Fruit fly (Drosophila melanogaster) whole organism, embryonic: ENCODE measurements around the gene Lamtor3.

Experiments
- Ada2b ChIP-seq: fragments of 200-800 bp; sonication (Bioruptor generic); IDR thresholded peaks from 2 replicates; pipeline ENCODE4 v1.3.6; 2022; ENCODE audit warnings: missing biosample characterization, missing genetic modification characterization
- Aef1 ChIP-seq: fragments of 200-800 bp; sonication (Bioruptor generic); IDR thresholded peaks from 3 replicates; pipeline ENCODE4 v1.3.6; 2022; ENCODE audit warnings: missing biosample characterization, missing genetic modification characterization
- Asciz ChIP-seq: fragments of 200-800 bp; sonication (Bioruptor generic); optimal IDR thresholded peaks from 2 replicates; lab custom pipeline; 2017; ENCODE audit warnings: missing biosample characterization, mild to moderate bottlenecking, missing genetic modification characterization, missing genetic modification reagents
- C15 ChIP-seq: fragments of 200-800 bp; sonication (Bioruptor generic); IDR thresholded peaks from 3 replicates; pipeline ENCODE4 v1.3.6; 2022; ENCODE audit warnings: missing biosample characterization, missing genetic modification characterization
- CG12744 ChIP-seq: fragments of 200-800 bp; sonication (Bioruptor generic); optimal IDR thresholded peaks from 2 replicates; lab custom pipeline; 2016; ENCODE audit warnings: missing biosample characterization, missing genetic modification characterization
- CG13287 ChIP-seq: fragments of 200-800 bp; sonication (Bioruptor generic); IDR thresholded peaks from 2 replicates; pipeline ENCODE4 v1.3.6; 2022; ENCODE audit warnings: missing biosample characterization, missing genetic modification characterization; ENCODE audit not compliant: partially characterized antibody
- CG13894 ChIP-seq: fragments of 200-800 bp; sonication (Bioruptor generic); optimal IDR thresholded peaks from 3 replicates; lab custom pipeline; 2018; ENCODE audit warnings: missing biosample characterization, mild to moderate bottlenecking, missing genetic modification characterization, moderate library complexity
- CG14014 ChIP-seq: fragments of 200-800 bp; sonication (Bioruptor generic); IDR thresholded peaks from 2 replicates; pipeline ENCODE4 v1.3.6; 2022; ENCODE audit warnings: missing biosample characterization, missing genetic modification characterization
- CG1832 ChIP-seq: fragments of 200-800 bp; sonication (Bioruptor generic); optimal IDR thresholded peaks from 2 replicates; lab custom pipeline; 2017; ENCODE audit warnings: missing biosample characterization, mild to moderate bottlenecking, missing genetic modification characterization, inconsistent platforms
- CG18476 ChIP-seq: fragments of 200-800 bp; sonication (Bioruptor generic); optimal IDR thresholded peaks from 2 replicates; lab custom pipeline; 2016; ENCODE audit warnings: missing biosample characterization, mild to moderate bottlenecking, missing genetic modification characterization
- CG2116 ChIP-seq: fragments of 200-800 bp; sonication (Bioruptor generic); optimal IDR thresholded peaks from 3 replicates; lab custom pipeline; 2018; ENCODE audit warnings: missing biosample characterization, mild to moderate bottlenecking, missing genetic modification characterization
- CG3163 ChIP-seq: fragments of 200-800 bp; sonication (Bioruptor generic); optimal IDR thresholded peaks from 3 replicates; lab custom pipeline; 2016; ENCODE audit warnings: missing biosample characterization, missing genetic modification characterization
- CG33213 ChIP-seq: fragments of 200-800 bp; sonication (Bioruptor generic); optimal IDR thresholded peaks from 3 replicates; lab custom pipeline; 2016; ENCODE audit warnings: missing biosample characterization, missing genetic modification characterization
- CG3838 ChIP-seq: fragments of 200-800 bp; sonication (Bioruptor generic); optimal IDR thresholded peaks from 3 replicates; lab custom pipeline; 2016; ENCODE audit warnings: missing biosample characterization, missing genetic modification characterization
- CG5245 ChIP-seq: fragments of 200-800 bp; sonication (Bioruptor generic); optimal IDR thresholded peaks from 3 replicates; lab custom pipeline; 2016; ENCODE audit warnings: missing biosample characterization, missing genetic modification characterization
- CG6272 ChIP-seq: fragments of 200-800 bp; sonication (Bioruptor generic); IDR thresholded peaks from 2 replicates; pipeline ENCODE4 v1.3.6; 2022; ENCODE audit warnings: missing biosample characterization, missing genetic modification characterization
- CG6689 ChIP-seq: fragments of 200-800 bp; sonication (Bioruptor generic); IDR thresholded peaks from 2 replicates; pipeline ENCODE4 v1.3.6; 2022; ENCODE audit warnings: missing biosample characterization, missing genetic modification characterization
- CG8765 ChIP-seq: fragments of 200-800 bp; sonication (Bioruptor generic); IDR thresholded peaks from 2 replicates; pipeline ENCODE4 v1.3.6; 2022; ENCODE audit warnings: missing biosample characterization, missing genetic modification characterization
- Camta ChIP-seq: fragments of 200-800 bp; sonication (Bioruptor generic); optimal IDR thresholded peaks from 2 replicates; lab custom pipeline; 2016; ENCODE audit warnings: missing biosample characterization, missing genetic modification characterization
- CkIIα-i1 ChIP-seq: fragments of 200-800 bp; sonication (Bioruptor generic); IDR thresholded peaks from 2 replicates; pipeline ENCODE4 v1.3.6; 2022; ENCODE audit warnings: missing biosample characterization, missing genetic modification characterization
- Deaf1 ChIP-seq: fragments of 200-800 bp; optimal IDR thresholded peaks from 3 replicates; lab custom pipeline; 2019; ENCODE audit warnings: missing biosample characterization, mild to moderate bottlenecking, missing genetic modification characterization, moderate library complexity
- Doc3 ChIP-seq: fragments of 200-800 bp; sonication (Bioruptor generic); IDR thresholded peaks from 3 replicates; pipeline ENCODE4 v1.3.6; 2022; ENCODE audit warnings: missing biosample characterization, missing genetic modification characterization; ENCODE audit not compliant: partially characterized antibody
- Poxn ChIP-seq: fragments of 200-800 bp; sonication (Bioruptor generic); IDR thresholded peaks from 2 replicates; pipeline ENCODE4 v1.3.6; 2022; ENCODE audit warnings: missing biosample characterization, missing genetic modification characterization
- Sox102F ChIP-seq: fragments of 200-800 bp; sonication (Bioruptor generic); optimal IDR thresholded peaks from 2 replicates; lab custom pipeline; 2018; ENCODE audit warnings: missing biosample characterization, mild to moderate bottlenecking, missing genetic modification characterization, moderate library complexity
- Stat92E ChIP-seq, 3 experiments: fragments of >200 bp in 2 of 3; fragments of 200-800 bp in 1 of 3; sonication (Bioruptor generic) in 1 of 3; optimal IDR thresholded peaks; 2 replicates each; lab custom pipeline; 2017 to 2019; ENCODE audit warnings: missing biosample characterization in 3 of 3, missing genetic modification characterization in 3 of 3, mild to moderate bottlenecking in 1 of 3, moderate library complexity in 1 of 3
- Trl ChIP-seq, 3 experiments: fragments of >200 bp in 2 of 3; fragments of 200-800 bp in 1 of 3; sonication (Bioruptor generic) in 1 of 3; optimal IDR thresholded peaks; 2 replicates in 1 of 3; 3 replicates in 2 of 3; lab custom pipeline; 2016 to 2017; ENCODE audit warnings: missing biosample characterization in 1 of 3, missing genetic modification characterization in 1 of 3
- chn ChIP-seq: fragments of 200-800 bp; sonication (Bioruptor generic); optimal IDR thresholded peaks from 2 replicates; lab custom pipeline; 2016; ENCODE audit warnings: missing biosample characterization, missing genetic modification characterization
- ci ChIP-seq: fragments of 200-800 bp; sonication (Bioruptor generic); IDR thresholded peaks from 3 replicates; pipeline ENCODE4 v1.3.6; 2022; ENCODE audit warnings: missing biosample characterization, missing genetic modification characterization
- corto ChIP-seq: fragments of 200-800 bp; sonication (Bioruptor generic); optimal IDR thresholded peaks from 2 replicates; lab custom pipeline; 2016; ENCODE audit warnings: missing biosample characterization, mild to moderate bottlenecking, missing genetic modification characterization, moderate library complexity
- danr ChIP-seq: fragments of 200-800 bp; sonication (Bioruptor generic); IDR thresholded peaks from 2 replicates; pipeline ENCODE4 v1.3.6; 2022; ENCODE audit warnings: missing biosample characterization, missing genetic modification characterization
- dimm ChIP-seq: fragments of 200-800 bp; sonication (Bioruptor generic); IDR thresholded peaks from 2 replicates; pipeline ENCODE4 v1.3.6; 2022; ENCODE audit warnings: missing biosample characterization, missing genetic modification characterization
- gce ChIP-seq: fragments of 200-800 bp; sonication (Bioruptor generic); IDR thresholded peaks from 3 replicates; pipeline ENCODE4 v1.3.6; 2022; ENCODE audit warnings: missing biosample characterization, missing genetic modification characterization
- hb ChIP-seq: fragments of 200-800 bp; sonication (Bioruptor generic); IDR thresholded peaks from 3 replicates; pipeline ENCODE4 v1.3.6; 2022; ENCODE audit warnings: missing biosample characterization, missing genetic modification characterization; ENCODE audit not compliant: partially characterized antibody
- lbe ChIP-seq: fragments of 200-800 bp; sonication (Bioruptor generic); optimal IDR thresholded peaks from 2 replicates; lab custom pipeline; 2016; ENCODE audit warnings: missing biosample characterization, mild to moderate bottlenecking, missing genetic modification characterization
- lov ChIP-seq, 2 experiments: fragments of 200-800 bp in 1 of 2; fragments of >200 bp in 1 of 2; sonication (Bioruptor generic) in 1 of 2; IDR thresholded peaks in 1 of 2; optimal IDR thresholded peaks in 1 of 2; 2 replicates in 1 of 2; 3 replicates in 1 of 2; pipeline versions ENCODE4 v1.3.6 to Lab custom; 2017 to 2022; ENCODE audit warnings: missing biosample characterization in 1 of 2, missing genetic modification characterization in 1 of 2
- luna ChIP-seq: fragments of 200-800 bp; sonication (Bioruptor generic); optimal IDR thresholded peaks from 2 replicates; lab custom pipeline; 2016; ENCODE audit warnings: missing biosample characterization, missing genetic modification characterization
- nau ChIP-seq: fragments of 200-800 bp; sonication (Bioruptor generic); optimal IDR thresholded peaks from 3 replicates; lab custom pipeline; 2017; ENCODE audit warnings: missing biosample characterization, mild to moderate bottlenecking, missing genetic modification characterization, missing genetic modification reagents
- nerfin-1 ChIP-seq: fragments of 200-800 bp; sonication (Bioruptor generic); optimal IDR thresholded peaks from 3 replicates; lab custom pipeline; 2019; ENCODE audit warnings: missing biosample characterization, mild to moderate bottlenecking, missing genetic modification characterization, moderate library complexity
- phol ChIP-seq: fragments of 200-800 bp; sonication (Bioruptor generic); optimal IDR thresholded peaks from 3 replicates; lab custom pipeline; 2018; ENCODE audit warnings: missing biosample characterization, mild to moderate bottlenecking, missing genetic modification characterization, moderate library complexity
- psq ChIP-seq: fragments of 200-800 bp; sonication (Bioruptor generic); optimal IDR thresholded peaks from 2 replicates; lab custom pipeline; 2017; ENCODE audit warnings: missing biosample characterization, missing genetic modification characterization
- sisA ChIP-seq: fragments of 200-800 bp; sonication (Bioruptor generic); IDR thresholded peaks from 2 replicates; pipeline ENCODE4 v1.3.6; 2022; ENCODE audit warnings: missing biosample characterization, missing genetic modification characterization
- slp2 ChIP-seq: fragments of 200-800 bp; sonication (Bioruptor generic); optimal IDR thresholded peaks from 2 replicates; lab custom pipeline; 2016; ENCODE audit warnings: missing biosample characterization, missing genetic modification characterization
- sna ChIP-seq: fragments of 200-800 bp; sonication (Bioruptor generic); IDR thresholded peaks from 2 replicates; pipeline ENCODE4 v1.3.6; 2022; ENCODE audit warnings: missing biosample characterization, missing genetic modification characterization; ENCODE audit not compliant: partially characterized antibody
- sqz ChIP-seq: fragments of 200-800 bp; sonication (Bioruptor generic); optimal IDR thresholded peaks from 3 replicates; lab custom pipeline; 2018; ENCODE audit warnings: missing biosample characterization, mild to moderate bottlenecking, missing genetic modification characterization
- sug ChIP-seq: fragments of 200-800 bp; optimal IDR thresholded peaks from 2 replicates; lab custom pipeline; 2019; ENCODE audit warnings: missing biosample characterization, mild to moderate bottlenecking, missing genetic modification characterization, moderate library complexity
- tio ChIP-seq: fragments of 200-800 bp; sonication (Bioruptor generic); optimal IDR thresholded peaks from 2 replicates; lab custom pipeline; 2017; ENCODE audit warnings: missing biosample characterization, missing genetic modification characterization, inconsistent platforms
- tup ChIP-seq: fragments of 200-800 bp; sonication (Bioruptor generic); optimal IDR thresholded peaks from 2 replicates; lab custom pipeline; 2016; ENCODE audit warnings: missing biosample characterization, mild to moderate bottlenecking, missing genetic modification characterization, moderate library complexity
- zfh1 ChIP-seq: fragments of 200-800 bp; sonication (Bioruptor generic); IDR thresholded peaks from 3 replicates; pipeline ENCODE4 v1.3.6; 2022; ENCODE audit warnings: missing biosample characterization, missing genetic modification characterization

Lamtor3 gene

dm6 chr2L:17450505-17451415, 30.3 kb upstream of the Lamtor3 start (continued):
- TF ChIP-seq lov (optimal IDR thresholded peaks at IDR 0.05; lab: Kevin White, UChicago) (no peak), lov (GFP tag; IDR thresholded peaks at IDR 0.05; lab: Robert Waterston, UW) (no peak), CG2116 (GFP tag; lab: Kevin White, UChicago) (no peak), slp2 (peak; percentile 5), Poxn (GFP tag; lab: Robert Waterston, UW) (no peak), nau (GFP tag; lab: Kevin White, UChicago) (peak; percentile 60), CG1832 (GFP tag; lab: Kevin White, UChicago) (no peak), CG5245 (GFP tag; lab: Kevin White, UChicago) (no peak), ci (GFP tag; lab: Robert Waterston, UW) (peak; percentile 60; the same call in 1 of the 3 replicates), phol (no peak), Sox102F (GFP tag; lab: Kevin White, UChicago) (peak; percentile 82), tup (GFP tag; lab: Kevin White, UChicago) (no peak), dimm (no peak), CG33213 (GFP tag; lab: Kevin White, UChicago) (no peak), tio (GFP tag; lab: Kevin White, UChicago) (peak; percentile 1), CG13894 (tag; lab: Kevin White, UChicago) (peak; percentile 69), gce (peak; percentile 32; the same call in 1 of the 3 replicates), lbe (GFP tag; lab: Kevin White, UChicago) (peak; percentile 60), Deaf1 (tag; lab: Kevin White, UChicago) (peak; percentile 46), hb (GFP tag; lab: Robert Waterston, UW) (no peak), CG6689 (GFP tag; lab: Robert Waterston, UW) (no peak), chn (GFP tag; lab: Kevin White, UChicago) (no peak), CkIIα-i1 (GFP tag; lab: Robert Waterston, UW) (no peak), CG13287 (no peak), CG8765 (no peak), luna (no peak), Asciz (GFP tag; lab: Kevin White, UChicago) (peak; percentile 60), nerfin-1 (tag; lab: Kevin White, UChicago) (peak; percentile 13), corto (GFP tag; lab: Kevin White, UChicago) (no peak), Stat92E (GFP tag; optimal IDR thresholded peaks at IDR 0.05; lab: Kevin White, UChicago) (no peak), danr (GFP tag; lab: Robert Waterston, UW) (no peak), sisA (GFP tag; lab: Robert Waterston, UW) (no peak), Camta (GFP tag; lab: Kevin White, UChicago) (no peak), Trl (optimal IDR thresholded peaks at IDR 0.05; lab: Kevin White, UChicago) (peak in 1 of 2 experiments; percentile 25), Trl (GFP tag; optimal IDR thresholded peaks at IDR 0.05; lab: Kevin White, UChicago) (peak; percentile 51), CG12744 (no peak), CG3838 (no peak), sna (GFP tag; lab: Robert Waterston, UW) (no peak), C15 (GFP tag; lab: Robert Waterston, UW) (no peak), Ada2b (GFP tag; lab: Robert Waterston, UW) (peak; percentile 49), CG14014 (GFP tag; lab: Robert Waterston, UW) (0 out of 2 replicates have a peak, but pooled peaks have one; percentile 50), psq (GFP tag; lab: Kevin White, UChicago) (no peak), Aef1 (GFP tag; lab: Robert Waterston, UW) (no peak), sqz (no peak), zfh1 (GFP tag; lab: Robert Waterston, UW) (no peak), sug (peak; percentile 60), Doc3 (GFP tag; lab: Robert Waterston, UW) (no peak), CG6272 (GFP tag; lab: Robert Waterston, UW) (no peak), CG3163 (GFP tag; lab: Kevin White, UChicago) (no peak), CG18476 (peak; percentile 46)
